Worm (Caenorhabditis elegans): Measurements from ENCODE around the gene svh-1.

DNA sequence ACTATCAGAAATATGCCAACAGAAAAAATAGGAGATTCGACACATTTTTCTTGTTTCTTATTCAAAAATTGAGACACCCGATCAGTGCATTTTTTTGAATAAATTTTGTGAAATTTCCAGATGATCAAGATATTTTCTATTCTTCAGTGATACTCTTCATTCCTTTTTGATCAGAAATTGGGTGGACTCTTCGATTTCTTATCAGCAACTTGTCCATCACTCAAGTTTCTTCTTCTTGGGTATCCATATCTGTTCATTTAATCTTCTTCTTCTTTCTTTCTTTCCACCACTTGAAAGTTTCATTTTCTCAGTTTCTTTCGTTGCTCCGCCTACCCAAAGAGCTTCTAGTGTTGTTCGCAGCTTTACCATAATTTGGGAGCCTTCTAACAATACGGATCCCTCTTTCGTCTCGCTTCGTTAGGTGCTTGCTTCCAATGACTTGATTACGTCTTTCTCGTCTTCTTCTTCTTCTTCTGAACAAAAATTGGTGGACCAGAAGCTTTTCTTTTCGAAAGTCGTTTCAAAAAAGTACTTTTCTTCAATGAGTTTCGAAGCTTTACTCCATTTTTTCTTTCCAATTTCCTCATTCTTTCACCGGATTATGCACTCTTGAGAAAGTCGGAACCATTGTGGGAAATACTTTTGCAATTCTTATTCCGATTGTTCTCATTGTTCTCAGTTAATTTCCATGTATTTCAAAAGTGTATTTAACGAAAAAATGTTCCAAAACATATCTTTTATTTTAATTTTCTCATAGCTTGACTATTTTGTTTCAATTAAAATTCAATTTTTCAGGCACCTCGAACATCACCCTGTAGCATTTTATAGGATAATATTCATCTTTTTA is 30.5 kb upstream of the svh-1 start, which contains the start of gene pct-1:
- TF ChIP-seq hnd-1 (tag; optimal IDR thresholded peaks at IDR 0.05), result no peak
- no peak for TF ChIP-seq F13C5.2 (tag; optimal IDR thresholded peaks at IDR 0.05)
- no peak for TF ChIP-seq ama-1 (optimal IDR thresholded peaks at IDR 0.05)
- no peak for TF ChIP-seq ceh-13 (GFP tag; optimal IDR thresholded peaks at IDR 0.05)
- TF ChIP-seq flt-1 (GFP tag; IDR thresholded peaks at IDR 0.05), result no peak
- TF ChIP-seq tbx-37 (GFP tag; conservative IDR thresholded peaks at IDR 0.05), result no peak
- TF ChIP-seq ets-7 (tag; optimal IDR thresholded peaks at IDR 0.05), result no peak
- no peak for TF ChIP-seq hmg-4 (GFP tag; optimal IDR thresholded peaks at IDR 0.05)
- no peak for TF ChIP-seq tbx-11 (GFP tag; IDR thresholded peaks at IDR 0.05)
- TF ChIP-seq aly-1 (tag; optimal IDR thresholded peaks at IDR 0.05), result no peak
- TF ChIP-seq B0310.2 (tag; optimal IDR thresholded peaks at IDR 0.05), result no peak
- no peak for TF ChIP-seq tra-4 (tag; optimal IDR thresholded peaks at IDR 0.05)
- no peak for TF ChIP-seq scrt-1 (GFP tag; IDR thresholded peaks at IDR 0.05)
